Worm (Caenorhabditis elegans): ENCODE data around the gene dnj-1.

ce11 chrIV:11353946-11354458 lies 55.2 kb downstream of the dnj-1 start, which contains the start of gene T01G1.2:
- TF ChIP-seq nhr-25 (tag; optimal IDR thresholded peaks at IDR 0.05; ENCODE audit: borderline replicate concordance, insufficient read depth), result no peak
- TF ChIP-seq nhr-77 (tag; optimal IDR thresholded peaks at IDR 0.05), result no peak
- no peak for TF ChIP-seq F49E8.2 (tag; optimal IDR thresholded peaks at IDR 0.05; ENCODE audit: borderline replicate concordance)
- TF ChIP-seq hmg-1.1 (GFP tag; IDR thresholded peaks at IDR 0.05), result no peak
- TF ChIP-seq mdl-1 (tag; optimal IDR thresholded peaks at IDR 0.05), result no peak
